1 fruit fly cellular context compared by ENCODE assay signal in the genomic region with DNA sequence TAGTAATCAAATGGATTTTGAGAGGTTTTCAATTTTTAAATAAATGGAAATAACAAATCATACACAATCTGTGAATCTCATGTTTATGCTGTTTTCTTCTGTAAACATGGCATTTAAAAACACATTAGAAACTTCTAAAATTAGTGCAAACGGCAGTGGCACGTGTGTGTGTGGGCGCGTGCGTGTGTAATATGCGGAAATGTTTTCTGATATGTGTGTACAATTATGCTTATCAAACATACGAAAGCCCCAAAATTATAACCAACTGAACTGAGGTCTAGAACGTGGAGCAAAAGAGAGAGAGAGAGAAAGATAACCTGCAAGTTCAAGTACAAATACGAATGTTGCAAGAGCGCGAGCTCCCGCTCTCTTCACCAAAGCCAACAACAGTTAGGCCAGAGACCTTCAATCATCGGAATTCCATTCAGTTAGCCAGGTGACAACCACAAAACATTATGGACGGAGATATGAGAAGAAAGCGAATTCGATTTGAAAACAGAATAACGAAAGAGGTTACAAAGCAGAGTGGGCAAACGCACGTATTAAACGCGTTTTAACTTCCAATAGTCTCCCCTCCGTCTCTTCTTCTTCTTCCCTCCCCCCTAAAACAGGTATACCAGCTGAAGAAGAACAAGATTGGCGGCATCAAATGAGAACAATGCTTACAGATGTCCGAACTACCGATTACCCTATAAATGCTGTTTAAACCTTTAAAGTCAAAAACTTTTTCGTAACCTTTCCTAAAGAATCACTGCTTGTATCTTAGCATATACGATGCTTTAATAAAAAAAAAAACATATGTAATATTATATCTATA.
TF ChIP-seq lines count a peak whose summit lies in the region.

No protein-coding gene starts in this region.

TF ChIP-seq in whole organism, embryonic, 481 proteins besides CTCF, POLR2A, EP300 and RAD21 (continued from another document and continues in another):
- TF ChIP-seq CG9609 (GFP tag; optimal IDR thresholded peaks at IDR 0.05; lab: Kevin White, UChicago) (peak; percentile 64), Hey (tag; optimal IDR thresholded peaks at IDR 0.05; lab: Kevin White, UChicago) (no peak), Meics (GFP tag; optimal IDR thresholded peaks at IDR 0.05; lab: Kevin White, UChicago) (peak; percentile 98), CG17829 (tag; optimal IDR thresholded peaks at IDR 0.05; lab: Kevin White, UChicago) (peak; percentile 96), dpn (GFP tag; optimal IDR thresholded peaks at IDR 0.05; lab: Kevin White, UChicago) (peak; percentile 89 to 96), CG10267 (tag; optimal IDR thresholded peaks at IDR 0.05; lab: Kevin White, UChicago) (peak; percentile 92), CG10366 (GFP tag; IDR thresholded peaks at IDR 0.05; lab: Robert Waterston, UW) (peak; percentile 97), CG10431 (GFP tag; optimal IDR thresholded peaks at IDR 0.05; lab: Kevin White, UChicago) (peak; percentile 87), E2f2 (GFP tag; IDR thresholded peaks at IDR 0.05; lab: Robert Waterston, UW) (peak; percentile 81), nmo (GFP tag; optimal IDR thresholded peaks at IDR 0.05; lab: Kevin White, UChicago) (peak; percentile 98), wor (GFP tag; IDR thresholded peaks at IDR 0.05; lab: Robert Waterston, UW) (peak; percentile 91), CG9817 (tag; optimal IDR thresholded peaks at IDR 0.05; lab: Kevin White, UChicago) (peak; percentile 96), Opbp (GFP tag; IDR thresholded peaks at IDR 0.05; lab: Robert Waterston, UW; ENCODE audit: partially characterized antibody) (no peak), crc (GFP tag; optimal IDR thresholded peaks at IDR 0.05; lab: Kevin White, UChicago) (peak; percentile 69), bigmax (GFP tag; optimal IDR thresholded peaks at IDR 0.05; lab: Kevin White, UChicago) (peak; percentile 44), CG33557 (GFP tag; optimal IDR thresholded peaks at IDR 0.05; lab: Kevin White, UChicago) (peak; percentile 89), CG11456 (GFP tag; IDR thresholded peaks at IDR 0.05; lab: Robert Waterston, UW) (peak; percentile 98), NK7.1 (GFP tag; optimal IDR thresholded peaks at IDR 0.05; lab: Kevin White, UChicago) (peak; percentile 72), CG6854 (GFP tag; optimal IDR thresholded peaks at IDR 0.05; lab: Kevin White, UChicago) (peak; percentile 95), sima (GFP tag; optimal IDR thresholded peaks at IDR 0.05; lab: Kevin White, UChicago) (no peak), lola (GFP tag; optimal IDR thresholded peaks at IDR 0.05; lab: Kevin White, UChicago) (peak in 1 of 3 experiments; percentile 93), cato (GFP tag; optimal IDR thresholded peaks at IDR 0.05; lab: Kevin White, UChicago; ENCODE audit: borderline replicate concordance) (peak; percentile 79), Hmx (GFP tag; optimal IDR thresholded peaks at IDR 0.05; lab: Kevin White, UChicago) (peak; percentile 90), br (optimal IDR thresholded peaks at IDR 0.05; lab: Kevin White, UChicago) (no peak), stwl (tag; optimal IDR thresholded peaks at IDR 0.05; lab: Kevin White, UChicago) (peak; percentile 37), GATAe (GFP tag; conservative IDR thresholded peaks at IDR 0.05; lab: Robert Waterston, UW) (peak; percentile 73), CG10959 (GFP tag; IDR thresholded peaks at IDR 0.05; lab: Robert Waterston, UW) (peak; percentile 92), pan (optimal IDR thresholded peaks at IDR 0.05; lab: Kevin White, UChicago) (no peak), pan (GFP tag; optimal IDR thresholded peaks at IDR 0.05 in 1 of 2, IDR thresholded peaks at IDR 0.05 in 1 of 2) (peak in 1 of 2 experiments; percentile 98), CG5180 (GFP tag; optimal IDR thresholded peaks at IDR 0.05; lab: Kevin White, UChicago) (peak; percentile 87), row (GFP tag; IDR thresholded peaks at IDR 0.05; lab: Robert Waterston, UW) (peak; percentile 98), lbe (GFP tag; optimal IDR thresholded peaks at IDR 0.05; lab: Kevin White, UChicago) (peak; percentile 97), zen (tag; optimal IDR thresholded peaks at IDR 0.05; lab: Kevin White, UChicago) (peak; percentile 94), ham (GFP tag; IDR thresholded peaks at IDR 0.05; lab: Robert Waterston, UW) (peak; percentile 91), CG8765 (GFP tag; IDR thresholded peaks at IDR 0.05; lab: Robert Waterston, UW) (peak; percentile 86), Mes4 (GFP tag; optimal IDR thresholded peaks at IDR 0.05; lab: Kevin White, UChicago) (peak; percentile 55), zen2 (GFP tag; IDR thresholded peaks at IDR 0.05; lab: Robert Waterston, UW; ENCODE audit: partially characterized antibody) (no peak), NfI (GFP tag; optimal IDR thresholded peaks at IDR 0.05; lab: Kevin White, UChicago) (peak; percentile 96), CG6254 (GFP tag; optimal IDR thresholded peaks at IDR 0.05; lab: Kevin White, UChicago) (peak; percentile 93), tup (GFP tag; optimal IDR thresholded peaks at IDR 0.05; lab: Kevin White, UChicago) (peak; percentile 80), D19A (tag; optimal IDR thresholded peaks at IDR 0.05; lab: Kevin White, UChicago) (peak; percentile 96), seq (GFP tag; IDR thresholded peaks at IDR 0.05; lab: Robert Waterston, UW) (peak; percentile 95), CG34422 (GFP tag; IDR thresholded peaks at IDR 0.05; lab: Robert Waterston, UW) (peak; percentile 96), Antp (GFP tag; optimal IDR thresholded peaks at IDR 0.05; lab: Kevin White, UChicago) (peak; percentile 86), Mrtf (GFP tag; IDR thresholded peaks at IDR 0.05; lab: Robert Waterston, UW) (peak; percentile 95), slbo (GFP tag; IDR thresholded peaks at IDR 0.05; lab: Robert Waterston, UW) (peak; percentile 98), otp (GFP tag; IDR thresholded peaks at IDR 0.05; lab: Robert Waterston, UW) (peak; percentile 96), CG6175 (GFP tag; IDR thresholded peaks at IDR 0.05; lab: Robert Waterston, UW) (peak; percentile 93), grau (tag; optimal IDR thresholded peaks at IDR 0.05; lab: Kevin White, UChicago) (peak; percentile 96), ara (GFP tag; IDR thresholded peaks at IDR 0.05; lab: Robert Waterston, UW) (peak; percentile 94), croc (GFP tag; conservative IDR thresholded peaks at IDR 0.05; lab: Robert Waterston, UW) (peak; percentile 92), gsb-n (tag; optimal IDR thresholded peaks at IDR 0.05; lab: Kevin White, UChicago) (peak; percentile 94), CG10543 (GFP tag; optimal IDR thresholded peaks at IDR 0.05; lab: Kevin White, UChicago) (peak; percentile 87), Atf3 (GFP tag; optimal IDR thresholded peaks at IDR 0.05; lab: Kevin White, UChicago) (peak; percentile 54), ATbp (GFP tag; optimal IDR thresholded peaks at IDR 0.05; lab: Kevin White, UChicago) (peak; percentile 92), Drgx (GFP tag; IDR thresholded peaks at IDR 0.05; lab: Robert Waterston, UW) (peak; percentile 92), CG2712 (tag; optimal IDR thresholded peaks at IDR 0.05; lab: Kevin White, UChicago) (peak; percentile 97), Nf-YC (tag; optimal IDR thresholded peaks at IDR 0.05; lab: Kevin White, UChicago) (peak; percentile 79), CG12299 (tag; optimal IDR thresholded peaks at IDR 0.05; lab: Kevin White, UChicago) (peak; percentile 93), CG3407 (GFP tag; optimal IDR thresholded peaks at IDR 0.05; lab: Kevin White, UChicago) (peak; percentile 88), CG7928 (GFP tag; optimal IDR thresholded peaks at IDR 0.05; lab: Kevin White, UChicago) (peak; percentile 79), CG3847 (GFP tag; IDR thresholded peaks at IDR 0.05; lab: Robert Waterston, UW) (peak; percentile 97), CG6272 (GFP tag; IDR thresholded peaks at IDR 0.05; lab: Robert Waterston, UW) (peak; percentile 93), CG18262 (tag; optimal IDR thresholded peaks at IDR 0.05; lab: Kevin White, UChicago) (peak; percentile 97), HLH3B (GFP tag; IDR thresholded peaks at IDR 0.05; lab: Robert Waterston, UW) (peak; percentile 97), CG4424 (GFP tag; optimal IDR thresholded peaks at IDR 0.05; lab: Kevin White, UChicago) (peak; percentile 98), Eip74EF (GFP tag; optimal IDR thresholded peaks at IDR 0.05; lab: Kevin White, UChicago) (peak in 1 of 2 experiments; percentile 80), chn (GFP tag; optimal IDR thresholded peaks at IDR 0.05; lab: Kevin White, UChicago) (peak; percentile 90), Doc2 (GFP tag; IDR thresholded peaks at IDR 0.05; lab: Robert Waterston, UW) (peak; percentile 85), yki (optimal IDR thresholded peaks at IDR 0.05; lab: Kevin White, UChicago) (no peak), CG9727 (GFP tag; optimal IDR thresholded peaks at IDR 0.05; lab: Kevin White, UChicago) (peak; percentile 96), Vsx1 (GFP tag; optimal IDR thresholded peaks at IDR 0.05; lab: Kevin White, UChicago) (peak; percentile 93), CG30403 (GFP tag; optimal IDR thresholded peaks at IDR 0.05; lab: Kevin White, UChicago) (peak; percentile 97), NC2α (GFP tag; optimal IDR thresholded peaks at IDR 0.05; lab: Kevin White, UChicago) (peak; percentile 20), CG7556 (GFP tag; optimal IDR thresholded peaks at IDR 0.05; lab: Kevin White, UChicago) (peak; percentile 94), sens-2 (GFP tag; IDR thresholded peaks at IDR 0.05; lab: Robert Waterston, UW) (peak; percentile 90), zf30C (GFP tag; optimal IDR thresholded peaks at IDR 0.05; lab: Kevin White, UChicago) (no peak), CG12219 (GFP tag; optimal IDR thresholded peaks at IDR 0.05; lab: Kevin White, UChicago) (peak; percentile 94), cwo (GFP tag; optimal IDR thresholded peaks at IDR 0.05; lab: Kevin White, UChicago) (peak; percentile 94), Neu2 (GFP tag; optimal IDR thresholded peaks at IDR 0.05; lab: Kevin White, UChicago; ENCODE audit: borderline replicate concordance) (no peak), Gsc (GFP tag; IDR thresholded peaks at IDR 0.05; lab: Robert Waterston, UW) (peak; percentile 72), Hr39 (optimal IDR thresholded peaks at IDR 0.05; lab: Kevin White, UChicago) (no peak), insv (GFP tag; optimal IDR thresholded peaks at IDR 0.05; lab: Kevin White, UChicago) (peak in 1 of 2 experiments; percentile 42), CG17328 (GFP tag; IDR thresholded peaks at IDR 0.05; lab: Robert Waterston, UW) (peak; percentile 95), sd (tag; optimal IDR thresholded peaks at IDR 0.05; lab: Kevin White, UChicago) (peak; percentile 97), sc (optimal IDR thresholded peaks at IDR 0.05; lab: Kevin White, UChicago) (no peak), sc (GFP tag; optimal IDR thresholded peaks at IDR 0.05; lab: Kevin White, UChicago) (peak; percentile 88), CG11398 (GFP tag; optimal IDR thresholded peaks at IDR 0.05; lab: Kevin White, UChicago) (peak; percentile 43), CG13296 (GFP tag; optimal IDR thresholded peaks at IDR 0.05; lab: Kevin White, UChicago) (peak; percentile 97), Camta (GFP tag; optimal IDR thresholded peaks at IDR 0.05; lab: Kevin White, UChicago) (peak; percentile 86), E2f1 (GFP tag; IDR thresholded peaks at IDR 0.05; lab: Robert Waterston, UW) (peak; percentile 96), Sox100B (GFP tag; optimal IDR thresholded peaks at IDR 0.05; lab: Kevin White, UChicago) (peak; percentile 96), odd (GFP tag; optimal IDR thresholded peaks at IDR 0.05; lab: Kevin White, UChicago) (peak; percentile 91), vnd (GFP tag; IDR thresholded peaks at IDR 0.05; lab: Robert Waterston, UW; ENCODE audit: partially characterized antibody) (no peak), CG13123 (GFP tag; optimal IDR thresholded peaks at IDR 0.05; lab: Kevin White, UChicago) (peak; percentile 80), CG1832 (GFP tag; optimal IDR thresholded peaks at IDR 0.05; lab: Kevin White, UChicago) (no peak), Lpt (GFP tag; optimal IDR thresholded peaks at IDR 0.05; lab: Kevin White, UChicago) (no peak), CG12155 (GFP tag; optimal IDR thresholded peaks at IDR 0.05; lab: Kevin White, UChicago) (peak; percentile 94), ci (GFP tag; IDR thresholded peaks at IDR 0.05; lab: Robert Waterston, UW) (peak; percentile 97), Rx (GFP tag; IDR thresholded peaks at IDR 0.05; lab: Robert Waterston, UW) (peak; percentile 90), CG30431 (GFP tag; optimal IDR thresholded peaks at IDR 0.05; lab: Kevin White, UChicago) (peak; percentile 92), her (GFP tag; optimal IDR thresholded peaks at IDR 0.05; lab: Kevin White, UChicago) (peak; percentile 73), ttk (GFP tag; IDR thresholded peaks at IDR 0.05; lab: Robert Waterston, UW) (peak; percentile 95), Sox102F (GFP tag; optimal IDR thresholded peaks at IDR 0.05; lab: Kevin White, UChicago) (peak; percentile 96), vfl (GFP tag; optimal IDR thresholded peaks at IDR 0.05; lab: Kevin White, UChicago) (peak; percentile 85), CG16779 (GFP tag; IDR thresholded peaks at IDR 0.05; lab: Robert Waterston, UW) (peak; percentile 96), CG4404 (GFP tag; IDR thresholded peaks at IDR 0.05; lab: Robert Waterston, UW) (peak; percentile 86), CG42726 (GFP tag; IDR thresholded peaks at IDR 0.05; lab: Robert Waterston, UW; ENCODE audit: partially characterized antibody) (no peak), trem (tag; optimal IDR thresholded peaks at IDR 0.05; lab: Kevin White, UChicago) (peak; percentile 91), eve (GFP tag; optimal IDR thresholded peaks at IDR 0.05; lab: Kevin White, UChicago) (no peak), Kr (GFP tag; optimal IDR thresholded peaks at IDR 0.05; lab: Kevin White, UChicago) (no peak), jumu (GFP tag; optimal IDR thresholded peaks at IDR 0.05; lab: Kevin White, UChicago) (peak; percentile 66), Dp (GFP tag; optimal IDR thresholded peaks at IDR 0.05; lab: Kevin White, UChicago) (peak; percentile 10), C15 (GFP tag; IDR thresholded peaks at IDR 0.05; lab: Robert Waterston, UW) (peak; percentile 92), CG11504 (tag; optimal IDR thresholded peaks at IDR 0.05; lab: Kevin White, UChicago) (peak; percentile 97), CG3838 (GFP tag; optimal IDR thresholded peaks at IDR 0.05; lab: Kevin White, UChicago) (peak; percentile 86), Atf6 (GFP tag; IDR thresholded peaks at IDR 0.05; lab: Robert Waterston, UW) (peak; percentile 98), CG7786 (GFP tag; optimal IDR thresholded peaks at IDR 0.05; lab: Kevin White, UChicago) (peak; percentile 86), BEAF-32 (GFP tag; optimal IDR thresholded peaks at IDR 0.05; lab: Kevin White, UChicago) (peak; percentile 7), ftz-f1 (GFP tag; optimal IDR thresholded peaks at IDR 0.05; lab: Kevin White, UChicago) (peak; percentile 43), CG5245 (GFP tag; optimal IDR thresholded peaks at IDR 0.05; lab: Kevin White, UChicago) (peak; percentile 94), CG18619 (GFP tag; optimal IDR thresholded peaks at IDR 0.05; lab: Kevin White, UChicago) (peak; percentile 94)
